Worm (Caenorhabditis elegans): ENCODE data around the gene F36H5.17.

DNA sequence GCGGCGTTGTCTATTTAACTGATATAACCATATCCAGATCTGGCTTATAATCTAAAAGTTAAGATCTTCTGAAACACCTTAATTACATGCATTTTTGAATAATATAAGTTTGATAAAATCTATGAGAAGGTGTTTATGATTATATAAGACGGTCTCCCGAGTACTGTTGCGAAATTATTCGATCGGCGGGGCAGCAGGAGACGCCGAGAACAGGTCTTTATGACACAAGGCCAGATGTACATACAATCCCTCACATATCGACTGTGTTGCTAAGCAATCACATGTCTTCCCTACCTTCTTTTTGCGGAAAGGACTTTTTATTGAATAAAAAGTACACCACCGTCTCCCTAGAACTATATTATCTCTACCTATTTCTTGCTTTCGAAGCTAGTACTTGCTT, 610 bp upstream of the F36H5.17 start, which contains the start of gene fbxb-53:
- no peak for TF ChIP-seq elt-3 (tag; optimal IDR thresholded peaks at IDR 0.05)
- TF ChIP-seq ztf-11 (tag; optimal IDR thresholded peaks at IDR 0.05) = no peak
- no peak for TF ChIP-seq skn-1 (tag; optimal IDR thresholded peaks at IDR 0.05)
- no peak for TF ChIP-seq nhr-25 (tag; optimal IDR thresholded peaks at IDR 0.05)
- no peak for TF ChIP-seq nhr-237 (tag; optimal IDR thresholded peaks at IDR 0.05)
- TF ChIP-seq blmp-1 (tag; optimal IDR thresholded peaks at IDR 0.05; ENCODE audit: insufficient read depth) = no peak
- TF ChIP-seq peb-1 (tag; optimal IDR thresholded peaks at IDR 0.05) = no peak
- TF ChIP-seq mbf-1 (tag; optimal IDR thresholded peaks at IDR 0.05) = no peak
- TF ChIP-seq gmeb-1 (tag; optimal IDR thresholded peaks at IDR 0.05) = no peak
- TF ChIP-seq lin-13 (GFP tag; optimal IDR thresholded peaks at IDR 0.05) = no peak
- no peak for TF ChIP-seq F13H6.1 (tag; optimal IDR thresholded peaks at IDR 0.05)
- TF ChIP-seq zag-1 (tag; optimal IDR thresholded peaks at IDR 0.05) = no peak
- no peak for TF ChIP-seq lsy-2 (tag; optimal IDR thresholded peaks at IDR 0.05)
- TF ChIP-seq nhr-77 (tag; optimal IDR thresholded peaks at IDR 0.05) = no peak
